Fruit fly (Drosophila melanogaster): ENCODE results near the gene CG4080.

CG4080 gene

DNA sequence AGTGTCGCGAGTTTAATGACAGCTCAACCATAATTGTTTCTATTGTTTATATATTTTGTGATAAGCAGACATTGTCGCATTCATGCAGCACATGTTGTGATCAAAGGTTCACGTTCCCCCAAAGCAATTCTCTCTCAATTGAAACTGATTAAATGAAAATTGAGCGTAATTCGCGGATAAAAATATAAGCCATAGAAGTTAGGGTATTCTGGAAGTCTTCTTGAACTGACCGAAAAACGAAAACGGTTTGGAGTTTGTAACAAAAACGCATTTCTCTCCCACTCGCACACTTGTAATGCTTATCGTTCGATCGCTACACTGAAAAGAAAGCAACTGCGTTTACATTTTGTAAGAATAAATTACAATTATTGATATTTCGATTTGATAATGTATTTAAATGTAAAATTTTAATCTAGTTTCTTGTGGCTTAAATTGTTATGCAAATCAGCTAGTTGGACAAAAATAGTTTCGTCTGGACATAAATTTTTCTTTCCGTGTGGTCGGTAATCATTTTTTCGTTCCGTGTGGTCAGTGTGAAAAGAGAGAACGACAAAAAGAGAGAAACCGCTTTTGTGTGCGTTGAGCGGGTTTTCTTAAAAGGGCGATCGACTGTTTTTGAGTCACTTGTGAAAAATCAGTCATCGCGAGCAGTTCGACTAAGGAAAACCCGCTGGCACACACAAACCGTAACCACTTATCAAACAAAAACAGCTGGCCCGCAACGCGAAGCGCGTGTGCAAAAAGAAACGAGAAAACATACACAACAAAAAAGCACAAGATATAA lies 23.8 kb upstream of the CG4080 start, which contains the start of gene aay (continued):
- TF ChIP-seq CG15269 (tag; optimal IDR thresholded peaks at IDR 0.05): peak; percentile 99
- no peak for TF ChIP-seq CG1832 (GFP tag; optimal IDR thresholded peaks at IDR 0.05)
- peak; percentile 98 for TF ChIP-seq CG4820 (GFP tag; optimal IDR thresholded peaks at IDR 0.05)
- no peak for TF ChIP-seq mld (GFP tag; IDR thresholded peaks at IDR 0.05; ENCODE audit: partially characterized antibody)
- TF ChIP-seq CG9817 (tag; optimal IDR thresholded peaks at IDR 0.05): peak; percentile 98
- peak; percentile 97 for TF ChIP-seq pb (GFP tag; optimal IDR thresholded peaks at IDR 0.05)
- peak; percentile 98 for TF ChIP-seq sisA (GFP tag; IDR thresholded peaks at IDR 0.05)
- TF ChIP-seq H2.0 (GFP tag; IDR thresholded peaks at IDR 0.05): peak; percentile 97
- peak; percentile 95 for TF ChIP-seq pnt (GFP tag; optimal IDR thresholded peaks at IDR 0.05)
- peak; percentile 96 for TF ChIP-seq fu2 (GFP tag; optimal IDR thresholded peaks at IDR 0.05)
- TF ChIP-seq sug (tag; optimal IDR thresholded peaks at IDR 0.05): peak; percentile 98
- TF ChIP-seq CG9876 (GFP tag; optimal IDR thresholded peaks at IDR 0.05): peak; percentile 91
- TF ChIP-seq CG12155 (GFP tag; optimal IDR thresholded peaks at IDR 0.05): peak; percentile 97
- TF ChIP-seq Hmx (GFP tag; optimal IDR thresholded peaks at IDR 0.05): peak; percentile 96
- TF ChIP-seq Dip2 (GFP tag; IDR thresholded peaks at IDR 0.05): peak; percentile 42; the same call in 1 of the 2 replicates
- 0 out of 4 replicates have a peak, but pooled peaks have one; percentile 18 for TF ChIP-seq Dll (GFP tag; IDR thresholded peaks at IDR 0.05; ENCODE audit: partially characterized antibody)
- TF ChIP-seq CG3065 (GFP tag; optimal IDR thresholded peaks at IDR 0.05): peak; percentile 98
- peak; percentile 98 for TF ChIP-seq CG32772 (GFP tag; IDR thresholded peaks at IDR 0.05)
- peak; percentile 96 for TF ChIP-seq sd (tag; optimal IDR thresholded peaks at IDR 0.05)
- peak; percentile 93 for TF ChIP-seq dimm (GFP tag; IDR thresholded peaks at IDR 0.05)
- TF ChIP-seq ro (GFP tag; IDR thresholded peaks at IDR 0.05): peak; percentile 96
- peak; percentile 98 for TF ChIP-seq CG15601 (tag; optimal IDR thresholded peaks at IDR 0.05)
- TF ChIP-seq amos (GFP tag; IDR thresholded peaks at IDR 0.05; ENCODE audit: partially characterized antibody): no peak
- TF ChIP-seq ems (GFP tag; optimal IDR thresholded peaks at IDR 0.05): peak; percentile 98
- peak; percentile 93; the same call in 3 of the 4 replicates for TF ChIP-seq chinmo (GFP tag; IDR thresholded peaks at IDR 0.05; ENCODE audit: partially characterized antibody)
- peak; percentile 97 for TF ChIP-seq CG7786 (GFP tag; optimal IDR thresholded peaks at IDR 0.05)
- peak; percentile 97 for TF ChIP-seq B-H1 (GFP tag; IDR thresholded peaks at IDR 0.05)
- peak; percentile 97 for TF ChIP-seq CG11723 (GFP tag; optimal IDR thresholded peaks at IDR 0.05)
- peak; percentile 96 for TF ChIP-seq Fer2 (tag; optimal IDR thresholded peaks at IDR 0.05)
- TF ChIP-seq NK7.1 (GFP tag; optimal IDR thresholded peaks at IDR 0.05): peak; percentile 97
- peak; percentile 98 for TF ChIP-seq CG32532 (GFP tag; IDR thresholded peaks at IDR 0.05)
- TF ChIP-seq CG10321 (GFP tag; IDR thresholded peaks at IDR 0.05): peak; percentile 86
- TF ChIP-seq al (GFP tag; IDR thresholded peaks at IDR 0.05): peak; percentile 96
- TF ChIP-seq NFAT (GFP tag; IDR thresholded peaks at IDR 0.05): peak; percentile 92
- peak; percentile 99 for TF ChIP-seq CG2120 (GFP tag; optimal IDR thresholded peaks at IDR 0.05)
- TF ChIP-seq Bteb2 (GFP tag; optimal IDR thresholded peaks at IDR 0.05): peak; percentile 99
- TF ChIP-seq ranshi (GFP tag; IDR thresholded peaks at IDR 0.05): peak; percentile 98
- TF ChIP-seq CG11560 (tag; IDR thresholded peaks at IDR 0.05): peak; percentile 91
- TF ChIP-seq CG17568 (GFP tag; optimal IDR thresholded peaks at IDR 0.05): peak; percentile 99
- TF ChIP-seq grn (GFP tag; optimal IDR thresholded peaks at IDR 0.05): peak; percentile 100
- TF ChIP-seq Nf-YA (GFP tag; IDR thresholded peaks at IDR 0.05): peak; percentile 97
- peak; percentile 82 for TF ChIP-seq ab (GFP tag; optimal IDR thresholded peaks at IDR 0.05)
- peak; percentile 87 for TF ChIP-seq pros (GFP tag; optimal IDR thresholded peaks at IDR 0.05)
- peak; percentile 97 for TF ChIP-seq CG14014 (GFP tag; IDR thresholded peaks at IDR 0.05)
- TF ChIP-seq klu (GFP tag; IDR thresholded peaks at IDR 0.05): peak; percentile 97
- TF ChIP-seq zfh1 (GFP tag; IDR thresholded peaks at IDR 0.05): peak; percentile 99
- TF ChIP-seq yki (optimal IDR thresholded peaks at IDR 0.05): no peak
- TF ChIP-seq CG4328 (GFP tag; optimal IDR thresholded peaks at IDR 0.05): peak; percentile 97
- peak; percentile 96 for TF ChIP-seq gt (GFP tag; IDR thresholded peaks at IDR 0.05)
- TF ChIP-seq so (GFP tag; IDR thresholded peaks at IDR 0.05): peak; percentile 98

Data from whole organism, embryonic.